Fruit fly (Drosophila melanogaster): ENCODE measurements around the gene CG5276.

dm6 chr3R:11402894-11403293 lies 28.6 kb upstream of the CG5276 start:
- TF ChIP-seq CTCF (optimal IDR thresholded peaks at IDR 0.05) (peak in 1 of 2 experiments; percentile 26), CG8478 (optimal IDR thresholded peaks at IDR 0.05) (no peak)

Data from S2 (cell line).